Worm (Caenorhabditis elegans): ENCODE measurements around the gene Y53C12A.7.

The Y53C12A.7 gene

ce11 chrII:9746069-9746468 is 45.7 kb downstream of the Y53C12A.7 start, which contains the start of the genes Y53C12B.1 and nos-3 (continued):
- TF ChIP-seq isw-1 (GFP tag; IDR thresholded peaks at IDR 0.05), result peak; percentile 89
- no peak for TF ChIP-seq sptf-1 (tag; optimal IDR thresholded peaks at IDR 0.05)
- TF ChIP-seq lin-13 (GFP tag; optimal IDR thresholded peaks at IDR 0.05), result peak; percentile 64
- peak; percentile 65 for TF ChIP-seq aly-2 (tag; optimal IDR thresholded peaks at IDR 0.05)
- no peak for TF ChIP-seq nhr-76 (tag; optimal IDR thresholded peaks at IDR 0.05)
- no peak for TF ChIP-seq unc-62 (GFP tag; optimal IDR thresholded peaks at IDR 0.05)
- TF ChIP-seq dsc-1 (tag; optimal IDR thresholded peaks at IDR 0.05), result peak; percentile 57
- TF ChIP-seq ztf-11 (tag; optimal IDR thresholded peaks at IDR 0.05), result no peak
- no peak for TF ChIP-seq efl-3 (GFP tag; optimal IDR thresholded peaks at IDR 0.05)
- TF ChIP-seq snpc-4 (tag; optimal IDR thresholded peaks at IDR 0.05), result peak; percentile 27
- peak; percentile 80 for TF ChIP-seq xbp-1 (tag; optimal IDR thresholded peaks at IDR 0.05)
- TF ChIP-seq lir-3 (tag; optimal IDR thresholded peaks at IDR 0.05; ENCODE audit: poor library complexity), result peak; percentile 63
- no peak for TF ChIP-seq aha-1 (tag; optimal IDR thresholded peaks at IDR 0.05)
- no peak for TF ChIP-seq fkh-4 (tag; optimal IDR thresholded peaks at IDR 0.05; ENCODE audit: borderline replicate concordance)
- TF ChIP-seq lin-14 (GFP tag; optimal IDR thresholded peaks at IDR 0.05), result peak; percentile 80
- no peak for TF ChIP-seq zip-4 (GFP tag; optimal IDR thresholded peaks at IDR 0.05)
- TF ChIP-seq blmp-1 (tag; optimal IDR thresholded peaks at IDR 0.05), result peak; percentile 74
- peak; percentile 71 to 81 (median 78) for TF ChIP-seq dpl-1 (GFP tag; optimal IDR thresholded peaks at IDR 0.05)
- peak; percentile 59 for TF ChIP-seq jun-1 (tag; optimal IDR thresholded peaks at IDR 0.05)
- no peak for TF ChIP-seq ama-1 (optimal IDR thresholded peaks at IDR 0.05)
- peak; percentile 62 for TF ChIP-seq nhr-11 (tag; optimal IDR thresholded peaks at IDR 0.05)
- TF ChIP-seq C16A3.4 (tag; optimal IDR thresholded peaks at IDR 0.05), result peak; percentile 90
- TF ChIP-seq nhr-19 (GFP tag; conservative IDR thresholded peaks at IDR 0.05), result peak; percentile 82
- no peak for TF ChIP-seq alr-1 (tag; optimal IDR thresholded peaks at IDR 0.05; ENCODE audit: borderline replicate concordance)
- TF ChIP-seq vab-15 (tag; optimal IDR thresholded peaks at IDR 0.05), result peak; percentile 41
- TF ChIP-seq nhr-237 (tag; optimal IDR thresholded peaks at IDR 0.05), result peak; percentile 9
- peak; percentile 99 for TF ChIP-seq lsy-2 (tag; optimal IDR thresholded peaks at IDR 0.05)
- TF ChIP-seq grh-1 (GFP tag; IDR thresholded peaks at IDR 0.05), result peak; percentile 63
- TF ChIP-seq efl-1 (optimal IDR thresholded peaks at IDR 0.05), result peak; percentile 87 to 89
- peak; percentile 77 to 97 for TF ChIP-seq efl-1 (GFP tag; optimal IDR thresholded peaks at IDR 0.05 in 1 of 2)
- TF ChIP-seq nhr-47 (tag; optimal IDR thresholded peaks at IDR 0.05), result peak; percentile 80
- TF ChIP-seq egl-27 (tag; optimal IDR thresholded peaks at IDR 0.05), result no peak
- no peak for TF ChIP-seq ceh-90 (tag; optimal IDR thresholded peaks at IDR 0.05)
- TF ChIP-seq ztf-4 (tag; optimal IDR thresholded peaks at IDR 0.05), result no peak
- peak; percentile 73 for TF ChIP-seq unc-130 (tag; optimal IDR thresholded peaks at IDR 0.05)
- peak; percentile 75 for TF ChIP-seq tbx-2 (tag; optimal IDR thresholded peaks at IDR 0.05)
- TF ChIP-seq F16B12.6 (tag; optimal IDR thresholded peaks at IDR 0.05), result peak; percentile 65
- TF ChIP-seq nhr-20 (tag; optimal IDR thresholded peaks at IDR 0.05), result peak; percentile 83
- no peak for TF ChIP-seq C34B4.2 (tag; optimal IDR thresholded peaks at IDR 0.05)
- peak; percentile 83 to 87 for TF ChIP-seq lin-35 (GFP tag; optimal IDR thresholded peaks at IDR 0.05)
- TF ChIP-seq rnt-1 (tag; optimal IDR thresholded peaks at IDR 0.05), result peak; percentile 83
- TF ChIP-seq ceh-8 (GFP tag; optimal IDR thresholded peaks at IDR 0.05), result peak; percentile 22
- no peak for TF ChIP-seq ets-5 (GFP tag; IDR thresholded peaks at IDR 0.05)
- peak; percentile 69 for TF ChIP-seq nhr-77 (tag; optimal IDR thresholded peaks at IDR 0.05)
- TF ChIP-seq egl-13 (tag; optimal IDR thresholded peaks at IDR 0.05), result peak; percentile 39
- peak; percentile 93 for TF ChIP-seq nhr-85 (tag)
- no peak for TF ChIP-seq Y116A8C.19 (tag; optimal IDR thresholded peaks at IDR 0.05; ENCODE audit: borderline replicate concordance)
- peak; percentile 77 for TF ChIP-seq swsn-7 (tag; optimal IDR thresholded peaks at IDR 0.05)
- no peak for TF ChIP-seq zag-1 (tag; optimal IDR thresholded peaks at IDR 0.05)

Measured in whole organism, L1 larva.